Worm (Caenorhabditis elegans): Measurements from ENCODE around the gene sru-8.

DNA sequence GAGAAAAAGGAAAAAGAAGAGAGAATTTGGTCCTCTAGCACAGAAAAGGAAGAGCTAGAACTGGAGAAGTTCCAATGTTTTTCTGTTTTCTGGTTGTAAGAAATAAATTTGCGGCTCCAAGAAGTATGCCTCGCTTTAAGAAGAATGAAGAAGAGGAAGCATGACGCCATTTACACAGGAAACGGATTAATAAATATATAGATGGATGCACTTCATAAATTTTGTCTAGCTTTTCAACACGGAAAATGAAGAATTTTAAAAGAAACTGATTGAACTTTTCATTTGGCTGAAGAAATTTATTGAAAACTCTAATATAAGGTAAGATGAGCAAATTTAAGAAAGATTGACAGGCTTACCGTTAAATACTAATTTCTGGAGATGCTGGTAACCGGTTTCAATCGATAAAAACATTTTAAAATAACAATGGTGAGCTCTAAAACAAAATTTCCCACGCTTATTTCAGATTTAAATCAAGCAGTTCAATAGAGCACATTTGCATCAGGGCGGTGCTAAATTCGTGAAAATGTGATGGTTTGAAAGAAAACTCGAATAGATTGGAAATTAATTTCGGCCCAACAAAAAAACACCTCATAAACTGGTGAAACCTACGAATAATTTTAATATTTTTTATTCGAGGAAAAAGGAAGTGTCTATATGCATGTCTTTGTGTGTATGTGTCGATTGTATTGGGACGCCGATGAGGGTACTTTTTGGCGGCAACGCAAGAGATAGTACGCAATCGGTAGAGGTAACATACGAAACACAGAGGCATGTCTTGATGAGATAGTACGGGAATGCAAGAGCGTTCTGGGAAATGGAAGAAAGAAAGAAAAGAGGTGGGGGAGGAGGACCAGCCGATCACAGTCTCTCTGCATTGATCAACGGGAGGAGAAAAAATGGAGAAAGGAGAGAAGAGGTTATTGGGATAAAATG lies 12.5 kb downstream of the sru-8 start:
- TF ChIP-seq ama-1 (optimal IDR thresholded peaks at IDR 0.05) (no peak), ama-1 (GFP tag; optimal IDR thresholded peaks at IDR 0.05) (no peak), nhr-80 (tag; optimal IDR thresholded peaks at IDR 0.05) (peak; percentile 14), ets-4 (GFP tag; optimal IDR thresholded peaks at IDR 0.05) (no peak), madf-10 (tag; optimal IDR thresholded peaks at IDR 0.05) (no peak), F23B12.7 (tag; optimal IDR thresholded peaks at IDR 0.05; ENCODE audit: insufficient read depth) (no peak), pha-4 (tag; optimal IDR thresholded peaks at IDR 0.05) (no peak), F37B4.10 (GFP tag; IDR thresholded peaks at IDR 0.05) (no peak), rec-8 (tag; optimal IDR thresholded peaks at IDR 0.05) (no peak), attf-6 (GFP tag; IDR thresholded peaks at IDR 0.05) (no peak), unc-130 (GFP tag; optimal IDR thresholded peaks at IDR 0.05) (no peak), xnd-1 (tag; optimal IDR thresholded peaks at IDR 0.05) (no peak), nfya-1 (tag; optimal IDR thresholded peaks at IDR 0.05; ENCODE audit: borderline replicate concordance, insufficient read depth) (no peak)

All from whole organism, young adult.